Fruit fly (Drosophila melanogaster) whole organism, adult: ENCODE data around the gene CG31792.
A peak's percentile ranks its signal among the peaks of the same experiment; 100 is the strongest.

ENCODE experiments used
- CG11617 ChIP-seq: fragments of 200-800 bp; sonication (Bioruptor generic); optimal IDR thresholded peaks from 2 replicates; lab custom pipeline; 2017; ENCODE audit warnings: mild to moderate bottlenecking, missing biosample characterization, missing genetic modification reagents, missing genetic modification characterization
- CG12768 ChIP-seq: fragments of 200-800 bp; sonication (Bioruptor generic); optimal IDR thresholded peaks from 2 replicates; lab custom pipeline; 2017; ENCODE audit warnings: missing biosample characterization, missing genetic modification characterization, mild to moderate bottlenecking, moderate library complexity, missing genetic modification reagents
- CG14711 ChIP-seq: fragments of 200-800 bp; sonication (Bioruptor generic); optimal IDR thresholded peaks from 2 replicates; lab custom pipeline; 2018; ENCODE audit warnings: missing biosample characterization, mild to moderate bottlenecking, missing genetic modification characterization, moderate library complexity
- CG1620 ChIP-seq: fragments of 200-800 bp; sonication (Bioruptor generic); optimal IDR thresholded peaks from 2 replicates; lab custom pipeline; 2016; ENCODE audit warnings: missing biosample characterization, missing genetic modification characterization
- CG33017 ChIP-seq: fragments of 200-800 bp; sonication (Bioruptor generic); optimal IDR thresholded peaks from 2 replicates; lab custom pipeline; 2018; ENCODE audit warnings: missing biosample characterization, mild to moderate bottlenecking, missing genetic modification characterization, moderate library complexity
- CG5204 ChIP-seq: fragments of 200-800 bp; sonication (Bioruptor generic); optimal IDR thresholded peaks from 2 replicates; lab custom pipeline; 2016; ENCODE audit warnings: missing biosample characterization, missing genetic modification characterization
- CG7045 ChIP-seq: fragments of 200-800 bp; sonication (Bioruptor generic); optimal IDR thresholded peaks from 2 replicates; lab custom pipeline; 2017; ENCODE audit warnings: missing biosample characterization, mild to moderate bottlenecking, missing genetic modification characterization
- CG7101 ChIP-seq: fragments of 200-800 bp; sonication (Bioruptor generic); optimal IDR thresholded peaks from 2 replicates; lab custom pipeline; 2018; ENCODE audit warnings: missing biosample characterization, mild to moderate bottlenecking, missing genetic modification characterization, moderate library complexity
- Clk ChIP-seq: fragments of 200-800 bp; sonication (Bioruptor generic); optimal IDR thresholded peaks from 2 replicates; lab custom pipeline; 2017; ENCODE audit warnings: missing biosample characterization, missing genetic modification characterization
- Crg-1 ChIP-seq: fragments of 200-800 bp; sonication (Bioruptor generic); optimal IDR thresholded peaks from 2 replicates; lab custom pipeline; 2016; ENCODE audit warnings: missing biosample characterization, missing genetic modification characterization
- Hr96 ChIP-seq: fragments of 200-800 bp; sonication (Bioruptor generic); optimal IDR thresholded peaks from 2 replicates; lab custom pipeline; 2016; ENCODE audit warnings: missing biosample characterization, missing genetic modification characterization
- Mnt ChIP-seq: fragments of 200-800 bp; sonication (Bioruptor generic); optimal IDR thresholded peaks from 2 replicates; lab custom pipeline; 2016; ENCODE audit warnings: missing biosample characterization, mild to moderate bottlenecking, missing genetic modification characterization
- bab1 ChIP-seq: fragments of 200-800 bp; sonication (Bioruptor generic); optimal IDR thresholded peaks from 3 replicates; lab custom pipeline; 2019; ENCODE audit warnings: missing biosample characterization, mild to moderate bottlenecking, missing genetic modification characterization, moderate library complexity
- cic ChIP-seq: fragments of 200-800 bp; sonication (Bioruptor generic); optimal IDR thresholded peaks from 2 replicates; lab custom pipeline; 2017; ENCODE audit warnings: missing biosample characterization, mild to moderate bottlenecking, missing genetic modification characterization, moderate library complexity
- cnc ChIP-seq, 2 experiments: fragments of >200 bp; optimal IDR thresholded peaks; 2 replicates each; lab custom pipeline; 2017
- kay ChIP-seq: fragments of 200-800 bp; sonication (Bioruptor generic); peaks from one replicate; lab custom pipeline; 2016; ENCODE audit warnings: missing biosample characterization, missing genetic modification characterization, borderline replicate concordance
- ovo ChIP-seq: fragments of 200-800 bp; sonication (Bioruptor generic); optimal IDR thresholded peaks from 2 replicates; lab custom pipeline; 2016; ENCODE audit warnings: missing biosample characterization, missing genetic modification characterization
- pad ChIP-seq: fragments of 200-800 bp; sonication (Bioruptor generic); optimal IDR thresholded peaks from 3 replicates; lab custom pipeline; 2017; ENCODE audit warnings: missing biosample characterization, missing genetic modification characterization, mild to moderate bottlenecking, moderate library complexity, missing genetic modification reagents
- tj ChIP-seq: fragments of 200-800 bp; sonication (Bioruptor generic); optimal IDR thresholded peaks from 3 replicates; lab custom pipeline; 2017; ENCODE audit warnings: missing biosample characterization, mild to moderate bottlenecking, missing genetic modification characterization, moderate library complexity
- toe ChIP-seq: fragments of 200-800 bp; sonication (Bioruptor generic); optimal IDR thresholded peaks from 2 replicates; lab custom pipeline; 2016; ENCODE audit warnings: missing biosample characterization, missing genetic modification characterization

CG31792 gene

dm6 chr2L:19048912-19049311, 51.7 kb downstream of the CG31792 start, which contains the start of gene CG10470:
TSS of gene CG10470 (plus strand) at chr2L:19049076.
- TF ChIP-seq kay (GFP tag; lab: Kevin White, UChicago) (no peak), cnc (optimal IDR thresholded peaks at IDR 0.05; lab: Kevin White, UChicago) (no peak), toe (GFP tag; lab: Kevin White, UChicago) (no peak), Crg-1 (GFP tag; lab: Kevin White, UChicago) (no peak), CG12768 (GFP tag; lab: Kevin White, UChicago) (no peak), CG14711 (tag; lab: Kevin White, UChicago) (peak; percentile 31), CG11617 (no peak), bab1 (GFP tag; lab: Kevin White, UChicago) (peak; percentile 71), ovo (GFP tag; lab: Kevin White, UChicago) (no peak)

dm6 chr2L:19051534-19052100, 54.4 kb downstream of the CG31792 start, which contains the start of gene Rpn3:
TSS of gene Rpn3 (plus strand) at chr2L:19051790.
- peak; percentile 73 for TF ChIP-seq CG33017 (tag; lab: Kevin White, UChicago)
- TF ChIP-seq bab1 (GFP tag; lab: Kevin White, UChicago): peak; percentile 84
- TF ChIP-seq pad: peak; percentile 55
- peak; percentile 62 for TF ChIP-seq Clk (GFP tag; lab: Kevin White, UChicago)
- peak; percentile 72 for TF ChIP-seq Crg-1 (GFP tag; lab: Kevin White, UChicago)
- TF ChIP-seq Hr96 (GFP tag; lab: Kevin White, UChicago): no peak
- TF ChIP-seq cic (GFP tag; lab: Kevin White, UChicago): no peak
- TF ChIP-seq CG7045 (GFP tag; lab: Kevin White, UChicago): peak; percentile 56
- peak; percentile 83 for TF ChIP-seq CG14711 (tag; lab: Kevin White, UChicago)
- TF ChIP-seq ovo (GFP tag; lab: Kevin White, UChicago): peak; percentile 29
- TF ChIP-seq CG12768 (GFP tag; lab: Kevin White, UChicago): peak; percentile 51
- peak; percentile 78 for TF ChIP-seq CG11617
- TF ChIP-seq kay (GFP tag; lab: Kevin White, UChicago): no peak
- TF ChIP-seq CG5204 (GFP tag; lab: Kevin White, UChicago): no peak
- TF ChIP-seq CG7101 (tag; lab: Kevin White, UChicago): peak; percentile 83
- TF ChIP-seq cnc (optimal IDR thresholded peaks at IDR 0.05; lab: Kevin White, UChicago): peak; percentile 97 to 99
- TF ChIP-seq toe (GFP tag; lab: Kevin White, UChicago): no peak
- peak; percentile 90 for TF ChIP-seq Mnt (GFP tag; lab: Kevin White, UChicago)
- TF ChIP-seq CG1620 (GFP tag; lab: Kevin White, UChicago): peak; percentile 72
- peak; percentile 60 for TF ChIP-seq tj (GFP tag; lab: Kevin White, UChicago)
